Worm (Caenorhabditis elegans): ENCODE data around the gene W03G11.4.

The W03G11.4 gene

DNA sequence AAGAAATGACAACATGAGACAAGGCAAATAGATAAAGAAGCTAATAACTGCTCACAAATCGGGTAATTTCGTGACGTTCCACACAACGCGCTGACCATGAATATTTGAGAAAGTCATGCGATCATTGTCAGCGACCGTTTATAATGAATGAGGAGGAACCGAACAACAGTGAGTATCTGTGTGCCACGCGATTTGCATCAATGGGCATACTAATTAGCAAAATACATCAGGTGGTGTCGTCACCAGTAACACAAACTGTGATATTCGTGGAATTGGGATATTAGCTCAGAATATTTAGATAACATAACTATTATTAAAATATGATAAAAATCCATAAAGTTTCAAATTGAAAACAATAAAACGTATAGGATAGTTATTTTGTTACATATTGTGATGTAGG is 58.3 kb downstream of the W03G11.4 start:
- TF ChIP-seq ztf-23 (GFP tag; IDR thresholded peaks at IDR 0.05) (no peak), klf-2 (GFP tag; conservative IDR thresholded peaks at IDR 0.05) (no peak), ztf-29 (GFP tag; IDR thresholded peaks at IDR 0.05) (no peak), ref-1 (GFP tag; conservative IDR thresholded peaks at IDR 0.05) (no peak), flt-1 (GFP tag; IDR thresholded peaks at IDR 0.05) (no peak), med-1 (GFP tag; optimal IDR thresholded peaks at IDR 0.05; ENCODE audit: insufficient read depth) (no peak), cog-1 (tag; optimal IDR thresholded peaks at IDR 0.05) (no peak), T22C8.4 (GFP tag; IDR thresholded peaks at IDR 0.05) (no peak), tab-1 (GFP tag; IDR thresholded peaks at IDR 0.05) (no peak)

DNA sequence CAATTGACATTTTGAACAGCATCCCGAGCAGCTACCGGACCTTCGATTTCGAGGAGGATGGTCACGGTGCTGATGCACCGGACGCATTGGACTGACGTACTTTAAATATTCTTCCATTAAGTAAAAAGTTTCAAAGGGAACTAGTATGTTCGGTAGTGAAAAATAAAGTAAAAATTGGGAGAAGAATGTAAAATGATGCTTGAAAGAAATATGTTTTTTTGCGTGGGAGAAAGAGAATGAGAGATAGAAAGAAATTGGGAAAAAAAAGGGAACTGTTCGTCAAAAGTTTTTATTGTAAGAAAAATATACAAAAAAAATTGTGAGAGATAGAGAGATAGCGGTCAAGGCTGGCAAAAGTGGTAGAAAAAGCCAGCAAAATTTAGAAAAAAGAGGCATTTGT is 59.0 kb downstream of the W03G11.4 start, which contains the start of gene tsp-20:
TSS of gene tsp-20 (minus strand) at position 101 of the 400 bp plus-strand sequence.
- TF ChIP-seq cog-1 (tag; optimal IDR thresholded peaks at IDR 0.05) (no peak), tab-1 (GFP tag; IDR thresholded peaks at IDR 0.05) (no peak), med-1 (GFP tag; optimal IDR thresholded peaks at IDR 0.05; ENCODE audit: insufficient read depth) (no peak), ztf-29 (GFP tag; IDR thresholded peaks at IDR 0.05) (no peak), T22C8.4 (GFP tag; IDR thresholded peaks at IDR 0.05) (no peak), klf-2 (GFP tag; conservative IDR thresholded peaks at IDR 0.05) (no peak), ref-1 (GFP tag; conservative IDR thresholded peaks at IDR 0.05) (no peak), ztf-23 (GFP tag; IDR thresholded peaks at IDR 0.05) (no peak), flt-1 (GFP tag; IDR thresholded peaks at IDR 0.05) (no peak)
